Fruit fly (Drosophila melanogaster): ENCODE data around the gene Ir8a.

Gene Ir8a

dm6 chrX:9243417-9243884, 7.1 kb upstream of the Ir8a start, which contains the start of the genes mxc and Larp7 (continued):
- peak; percentile 70; the same call in 2 of the 3 replicates for TF ChIP-seq CG6791 (GFP tag; IDR thresholded peaks at IDR 0.05; ENCODE audit: partially characterized antibody)
- peak; percentile 98 for TF ChIP-seq Sin3A (optimal IDR thresholded peaks at IDR 0.05)
- TF ChIP-seq tll (GFP tag; optimal IDR thresholded peaks at IDR 0.05), result peak in 1 of 2 experiments; percentile 85
- TF ChIP-seq Hr39 (optimal IDR thresholded peaks at IDR 0.05), result no peak
- no peak for TF ChIP-seq CG2875 (GFP tag; optimal IDR thresholded peaks at IDR 0.05)
- TF ChIP-seq Ets97D (GFP tag; optimal IDR thresholded peaks at IDR 0.05), result peak; percentile 64
- TF ChIP-seq esg (GFP tag; conservative IDR thresholded peaks at IDR 0.05), result peak; percentile 40; the same call in 1 of the 2 replicates
- no peak for TF ChIP-seq Hey (tag; optimal IDR thresholded peaks at IDR 0.05)
- peak; percentile 63 for TF ChIP-seq shn (GFP tag; optimal IDR thresholded peaks at IDR 0.05)
- TF ChIP-seq CG2116 (GFP tag; optimal IDR thresholded peaks at IDR 0.05), result peak; percentile 71
- no peak for TF ChIP-seq CG4730 (GFP tag; IDR thresholded peaks at IDR 0.05)
- no peak for TF ChIP-seq wdn (GFP tag; IDR thresholded peaks at IDR 0.05)
- TF ChIP-seq hkb (optimal IDR thresholded peaks at IDR 0.05), result peak; percentile 84
- no peak; the same call in 1 of the 2 replicates for TF ChIP-seq hkb (GFP tag; IDR thresholded peaks at IDR 0.05)
- peak; percentile 81 for TF ChIP-seq gro (GFP tag; optimal IDR thresholded peaks at IDR 0.05)
- no peak for TF ChIP-seq peb (GFP tag; IDR thresholded peaks at IDR 0.05)
- TF ChIP-seq pita (GFP tag; optimal IDR thresholded peaks at IDR 0.05), result no peak
- peak; percentile 80 for TF ChIP-seq CG9932 (GFP tag; IDR thresholded peaks at IDR 0.05)
- peak; percentile 94 for TF ChIP-seq BEAF-32 (GFP tag; optimal IDR thresholded peaks at IDR 0.05)
- TF ChIP-seq pnt (GFP tag; optimal IDR thresholded peaks at IDR 0.05), result peak; percentile 67
- TF ChIP-seq CG10543 (GFP tag; optimal IDR thresholded peaks at IDR 0.05), result peak; percentile 54
- TF ChIP-seq Six4 (GFP tag; optimal IDR thresholded peaks at IDR 0.05), result peak; percentile 42
- TF ChIP-seq CG14965 (GFP tag; optimal IDR thresholded peaks at IDR 0.05; ENCODE audit: borderline replicate concordance), result no peak
- peak in 1 of 2 experiments; percentile 42 for TF ChIP-seq Hr51 (GFP tag; optimal IDR thresholded peaks at IDR 0.05)
- TF ChIP-seq Abd-B (GFP tag; optimal IDR thresholded peaks at IDR 0.05), result peak; percentile 66
- TF ChIP-seq crol (GFP tag; IDR thresholded peaks at IDR 0.05), result no peak
- no peak for TF ChIP-seq trh (GFP tag; optimal IDR thresholded peaks at IDR 0.05)
- peak; percentile 43 for TF ChIP-seq CG1792 (GFP tag; optimal IDR thresholded peaks at IDR 0.05)
- TF ChIP-seq Scr (GFP tag; IDR thresholded peaks at IDR 0.05; ENCODE audit: partially characterized antibody), result peak; percentile 93
- peak; percentile 8 for TF ChIP-seq CG5245 (GFP tag; optimal IDR thresholded peaks at IDR 0.05)
- peak; percentile 25 for TF ChIP-seq Lhr (GFP tag; optimal IDR thresholded peaks at IDR 0.05)
- TF ChIP-seq insv (GFP tag; optimal IDR thresholded peaks at IDR 0.05), result peak in 1 of 2 experiments; percentile 63
- TF ChIP-seq Myb (GFP tag; optimal IDR thresholded peaks at IDR 0.05), result peak; percentile 76
- peak; percentile 55 for TF ChIP-seq grau (tag; optimal IDR thresholded peaks at IDR 0.05)
- peak; percentile 49 for TF ChIP-seq bigmax (GFP tag; optimal IDR thresholded peaks at IDR 0.05)
- peak; percentile 51 for TF ChIP-seq HmgD (GFP tag; optimal IDR thresholded peaks at IDR 0.05)
- peak; percentile 79; the same call in 2 of the 4 replicates for TF ChIP-seq chinmo (GFP tag; IDR thresholded peaks at IDR 0.05; ENCODE audit: partially characterized antibody)
- peak; percentile 21 for TF ChIP-seq CG1647 (GFP tag; optimal IDR thresholded peaks at IDR 0.05)
- peak; percentile 69 for TF ChIP-seq ind (GFP tag; optimal IDR thresholded peaks at IDR 0.05)
- TF ChIP-seq grn (GFP tag; optimal IDR thresholded peaks at IDR 0.05), result no peak
- TF ChIP-seq CG17829 (tag; optimal IDR thresholded peaks at IDR 0.05), result peak; percentile 59
- peak; percentile 38; the same call in 1 of the 2 replicates for TF ChIP-seq rib (GFP tag; IDR thresholded peaks at IDR 0.05)
- TF ChIP-seq CG4707 (GFP tag; optimal IDR thresholded peaks at IDR 0.05), result no peak
- TF ChIP-seq tup (GFP tag; optimal IDR thresholded peaks at IDR 0.05), result peak; percentile 4
- TF ChIP-seq Elba2 (GFP tag; optimal IDR thresholded peaks at IDR 0.05), result peak; percentile 82
- peak; percentile 27 for TF ChIP-seq CG10209 (GFP tag; optimal IDR thresholded peaks at IDR 0.05)
- peak; percentile 96 for TF ChIP-seq Ets65A (GFP tag)
- 0 out of 3 replicates have a peak, but pooled peaks have one; percentile 50 for TF ChIP-seq CG11560 (tag; IDR thresholded peaks at IDR 0.05)
- no peak for TF ChIP-seq CG8281 (tag; optimal IDR thresholded peaks at IDR 0.05)
- peak; percentile 48 for TF ChIP-seq az2 (GFP tag; optimal IDR thresholded peaks at IDR 0.05)
- TF ChIP-seq sna (GFP tag; IDR thresholded peaks at IDR 0.05; ENCODE audit: partially characterized antibody), result peak; percentile 86
